Fruit fly (Drosophila melanogaster) whole organism, embryonic: ENCODE measurements around the gene udt.

ENCODE experiments used
- Atf3 ChIP-seq: fragments of 200-800 bp; sonication (Bioruptor generic); optimal IDR thresholded peaks from 3 replicates; lab custom pipeline; 2016; ENCODE audit warnings: missing biosample characterization, missing genetic modification characterization
- Atf6 ChIP-seq: fragments of 200-800 bp; sonication (Bioruptor generic); IDR thresholded peaks from 2 replicates; pipeline ENCODE4 v1.3.6; 2022; ENCODE audit warnings: missing biosample characterization, missing genetic modification characterization
- Awh ChIP-seq: fragments of 200-800 bp; sonication (Bioruptor generic); IDR thresholded peaks from 2 replicates; pipeline ENCODE4, ENCODE4 v1.3.6; 2022; ENCODE audit warnings: missing biosample characterization, missing genetic modification characterization
- CG11085 ChIP-seq: fragments of 200-800 bp; sonication (Bioruptor generic); IDR thresholded peaks from 2 replicates; pipeline ENCODE4 v1.3.6; 2022; ENCODE audit warnings: missing biosample characterization, missing genetic modification characterization
- CG11723 ChIP-seq: fragments of 200-800 bp; sonication (Bioruptor generic); optimal IDR thresholded peaks from 2 replicates; lab custom pipeline; 2017; ENCODE audit warnings: missing biosample characterization, mild to moderate bottlenecking, missing genetic modification characterization
- CG12071 ChIP-seq: fragments of 200-800 bp; sonication (Bioruptor generic); optimal IDR thresholded peaks from 3 replicates; lab custom pipeline; 2018; ENCODE audit warnings: missing biosample characterization, mild to moderate bottlenecking, missing genetic modification characterization
- CG12104 ChIP-seq: fragments of 200-800 bp; sonication (Bioruptor generic); optimal IDR thresholded peaks from 3 replicates; lab custom pipeline; 2016; ENCODE audit warnings: missing biosample characterization, missing genetic modification characterization
- CG12155 ChIP-seq: fragments of 200-800 bp; sonication (Bioruptor generic); optimal IDR thresholded peaks from 3 replicates; lab custom pipeline; 2016; ENCODE audit warnings: missing biosample characterization, missing genetic modification characterization
- CG1233 ChIP-seq: fragments of 200-800 bp; sonication (Bioruptor generic); optimal IDR thresholded peaks from 4 replicates; lab custom pipeline; 2018; ENCODE audit warnings: missing biosample characterization, mild to moderate bottlenecking, missing genetic modification characterization
- CG13624 ChIP-seq: fragments of 200-800 bp; sonication (Bioruptor generic); optimal IDR thresholded peaks from 2 replicates; lab custom pipeline; 2016; ENCODE audit warnings: missing biosample characterization, missing genetic modification characterization
- CG1603 ChIP-seq: fragments of 200-800 bp; sonication (Bioruptor generic); optimal IDR thresholded peaks from 2 replicates; lab custom pipeline; 2019; ENCODE audit warnings: missing biosample characterization, mild to moderate bottlenecking, missing genetic modification characterization, moderate library complexity
- CG17361 ChIP-seq: fragments of 200-800 bp; sonication (Bioruptor generic); IDR thresholded peaks from 3 replicates; pipeline ENCODE4 v1.3.6; 2022; ENCODE audit warnings: missing biosample characterization, missing genetic modification characterization
- CG18476 ChIP-seq: fragments of 200-800 bp; sonication (Bioruptor generic); optimal IDR thresholded peaks from 2 replicates; lab custom pipeline; 2016; ENCODE audit warnings: missing biosample characterization, mild to moderate bottlenecking, missing genetic modification characterization
- CG2889 ChIP-seq: fragments of 200-800 bp; sonication (Bioruptor generic); IDR thresholded peaks from 3 replicates; pipeline ENCODE4 v1.3.6; 2022; ENCODE audit warnings: missing biosample characterization, missing genetic modification characterization
- CG30020 ChIP-seq: fragments of 200-800 bp; optimal IDR thresholded peaks from 2 replicates; lab custom pipeline; 2019; ENCODE audit warnings: missing biosample characterization, mild to moderate bottlenecking, missing genetic modification characterization, moderate library complexity
- CG32532 ChIP-seq: fragments of 200-800 bp; sonication (Bioruptor generic); IDR thresholded peaks from 2 replicates; pipeline ENCODE4 v1.3.6; 2022; ENCODE audit warnings: missing biosample characterization, missing genetic modification characterization
- CG34224 ChIP-seq: fragments of 200-800 bp; sonication (Bioruptor generic); IDR thresholded peaks from 3 replicates; pipeline ENCODE4 v1.3.6; 2022; ENCODE audit warnings: missing biosample characterization, missing genetic modification characterization; ENCODE audit not compliant: partially characterized antibody
- CG3847 ChIP-seq: fragments of 200-800 bp; sonication (Bioruptor generic); IDR thresholded peaks from 2 replicates; pipeline ENCODE4 v1.3.6; 2022; ENCODE audit warnings: missing biosample characterization, missing genetic modification characterization
- CG7745 ChIP-seq: fragments of 200-800 bp; sonication (Bioruptor generic); optimal IDR thresholded peaks from 2 replicates; lab custom pipeline; 2018; ENCODE audit warnings: missing biosample characterization, mild to moderate bottlenecking, missing genetic modification characterization, moderate library complexity
- CG8924 ChIP-seq: fragments of 200-800 bp; optimal IDR thresholded peaks from 3 replicates; lab custom pipeline; 2019; ENCODE audit warnings: missing biosample characterization, mild to moderate bottlenecking, missing genetic modification characterization, moderate library complexity
- CG9932 ChIP-seq: fragments of 200-800 bp; sonication (Bioruptor generic); IDR thresholded peaks from 2 replicates; pipeline ENCODE4 v1.3.6; 2022; ENCODE audit warnings: missing biosample characterization, missing genetic modification characterization
- CTCF ChIP-seq: fragments of 200-800 bp; sonication (Bioruptor generic); optimal IDR thresholded peaks from 2 replicates; lab custom pipeline; 2017; ENCODE audit warnings: missing biosample characterization, mild to moderate bottlenecking, missing genetic modification characterization, moderate library complexity
- D ChIP-seq, 2 experiments: fragments of 200-800 bp in 1 of 2; fragments of >200 bp in 1 of 2; sonication (Bioruptor generic) in 1 of 2; optimal IDR thresholded peaks; 2 replicates in 1 of 2; 3 replicates in 1 of 2; lab custom pipeline; 2017; ENCODE audit warnings: mild to moderate bottlenecking in 1 of 2, missing biosample characterization in 1 of 2, missing genetic modification characterization in 1 of 2, missing genetic modification reagents in 1 of 2
- Dref ChIP-seq: fragments of 200-800 bp; sonication (Bioruptor generic); IDR thresholded peaks from 2 replicates; pipeline ENCODE4 v1.3.6; 2022; ENCODE audit warnings: missing biosample characterization, missing genetic modification characterization
- E2f2 ChIP-seq: fragments of 200-800 bp; sonication (Bioruptor generic); IDR thresholded peaks from 2 replicates; pipeline ENCODE4 v1.3.6; 2022; ENCODE audit warnings: missing biosample characterization, missing genetic modification characterization
- HLH3B ChIP-seq: fragments of 200-800 bp; sonication (Bioruptor generic); IDR thresholded peaks from 2 replicates; pipeline ENCODE4 v1.3.6; 2022; ENCODE audit warnings: missing biosample characterization, missing genetic modification characterization
- HLH54F ChIP-seq: fragments of 200-800 bp; sonication (Bioruptor generic); optimal IDR thresholded peaks from 3 replicates; lab custom pipeline; 2016; ENCODE audit warnings: missing biosample characterization, missing genetic modification characterization
- Hr39 ChIP-seq: fragments of >200 bp; optimal IDR thresholded peaks from 2 replicates; lab custom pipeline; 2017
- NK7.1 ChIP-seq: fragments of 200-800 bp; sonication (Bioruptor generic); optimal IDR thresholded peaks from 3 replicates; lab custom pipeline; 2016; ENCODE audit warnings: missing biosample characterization, missing genetic modification characterization
- Sin3A ChIP-seq: fragments of >200 bp; optimal IDR thresholded peaks from 2 replicates; lab custom pipeline; 2018
- Trl ChIP-seq, 3 experiments: fragments of >200 bp in 2 of 3; fragments of 200-800 bp in 1 of 3; sonication (Bioruptor generic) in 1 of 3; optimal IDR thresholded peaks; 2 replicates in 1 of 3; 3 replicates in 2 of 3; lab custom pipeline; 2016 to 2017; ENCODE audit warnings: missing biosample characterization in 1 of 3, missing genetic modification characterization in 1 of 3
- al ChIP-seq: fragments of 200-800 bp; sonication (Bioruptor generic); IDR thresholded peaks from 2 replicates; pipeline ENCODE4 v1.3.6; 2022; ENCODE audit warnings: missing biosample characterization, missing genetic modification characterization
- bab2 ChIP-seq: fragments of 200-800 bp; sonication (Bioruptor generic); optimal IDR thresholded peaks from 2 replicates; lab custom pipeline; 2016; ENCODE audit warnings: missing biosample characterization, missing genetic modification characterization
- bcd ChIP-seq: fragments of 200-800 bp; sonication (Bioruptor generic); optimal IDR thresholded peaks from 2 replicates; lab custom pipeline; 2017; ENCODE audit warnings: missing biosample characterization, mild to moderate bottlenecking, missing genetic modification characterization
- cg ChIP-seq: fragments of 200-800 bp; sonication (Bioruptor generic); optimal IDR thresholded peaks from 3 replicates; lab custom pipeline; 2019; ENCODE audit warnings: missing biosample characterization, mild to moderate bottlenecking, missing genetic modification characterization, moderate library complexity
- chif ChIP-seq, 2 experiments: fragments of 200-800 bp; sonication (Bioruptor generic); optimal IDR thresholded peaks; 3 replicates each; lab custom pipeline; 2016; ENCODE audit warnings: missing biosample characterization in 2 of 2, missing genetic modification characterization in 2 of 2
- chinmo ChIP-seq: fragments of 200-800 bp; sonication (Bioruptor generic); IDR thresholded peaks from 4 replicates; pipeline ENCODE4 v1.3.6; 2022; ENCODE audit warnings: missing biosample characterization, missing genetic modification characterization; ENCODE audit not compliant: partially characterized antibody
- ftz-f1 ChIP-seq: fragments of 200-800 bp; sonication (Bioruptor generic); optimal IDR thresholded peaks from 2 replicates; lab custom pipeline; 2016; ENCODE audit warnings: missing biosample characterization, missing genetic modification characterization
- gem ChIP-seq: fragments of 200-800 bp; sonication (Bioruptor generic); optimal IDR thresholded peaks from 2 replicates; lab custom pipeline; 2019; ENCODE audit warnings: missing biosample characterization, mild to moderate bottlenecking, missing genetic modification characterization, moderate library complexity
- gfzf ChIP-seq: fragments of 200-800 bp; sonication (Bioruptor generic); optimal IDR thresholded peaks from 2 replicates; lab custom pipeline; 2016; ENCODE audit warnings: missing biosample characterization, mild to moderate bottlenecking, missing genetic modification characterization, moderate library complexity
- jigr1 ChIP-seq: fragments of 200-800 bp; sonication (Bioruptor generic); IDR thresholded peaks from 3 replicates; pipeline ENCODE4 v1.3.6; 2022; ENCODE audit warnings: missing biosample characterization, missing genetic modification characterization
- jing ChIP-seq: fragments of 200-800 bp; sonication (Bioruptor generic); optimal IDR thresholded peaks from 2 replicates; lab custom pipeline; 2018; ENCODE audit warnings: missing biosample characterization, mild to moderate bottlenecking, missing genetic modification characterization
- luna ChIP-seq: fragments of 200-800 bp; sonication (Bioruptor generic); optimal IDR thresholded peaks from 2 replicates; lab custom pipeline; 2016; ENCODE audit warnings: missing biosample characterization, missing genetic modification characterization
- psq ChIP-seq: fragments of 200-800 bp; sonication (Bioruptor generic); optimal IDR thresholded peaks from 2 replicates; lab custom pipeline; 2017; ENCODE audit warnings: missing biosample characterization, missing genetic modification characterization
- ranshi ChIP-seq: fragments of 200-800 bp; sonication (Bioruptor generic); IDR thresholded peaks from 2 replicates; pipeline ENCODE4 v1.3.6; 2022; ENCODE audit warnings: missing biosample characterization, missing genetic modification characterization
- salm ChIP-seq: fragments of 200-800 bp; sonication (Bioruptor generic); optimal IDR thresholded peaks from 2 replicates; lab custom pipeline; 2018; ENCODE audit warnings: missing biosample characterization, mild to moderate bottlenecking, missing genetic modification characterization
- tgo ChIP-seq: fragments of 200-800 bp; sonication (Bioruptor generic); IDR thresholded peaks from 3 replicates; pipeline ENCODE4 v1.3.6; 2022; ENCODE audit warnings: missing biosample characterization, missing genetic modification characterization
- vfl ChIP-seq: fragments of 200-800 bp; sonication (Bioruptor generic); optimal IDR thresholded peaks from 2 replicates; lab custom pipeline; 2016; ENCODE audit warnings: missing biosample characterization, missing genetic modification characterization
- yki ChIP-seq: fragments of >200 bp; optimal IDR thresholded peaks from 3 replicates; lab custom pipeline; 2018
- zen2 ChIP-seq: fragments of 200-800 bp; sonication (Bioruptor generic); IDR thresholded peaks from 3 replicates; pipeline ENCODE4 v1.3.6; 2022; ENCODE audit warnings: missing biosample characterization, missing genetic modification characterization; ENCODE audit not compliant: partially characterized antibody

The udt gene

DNA sequence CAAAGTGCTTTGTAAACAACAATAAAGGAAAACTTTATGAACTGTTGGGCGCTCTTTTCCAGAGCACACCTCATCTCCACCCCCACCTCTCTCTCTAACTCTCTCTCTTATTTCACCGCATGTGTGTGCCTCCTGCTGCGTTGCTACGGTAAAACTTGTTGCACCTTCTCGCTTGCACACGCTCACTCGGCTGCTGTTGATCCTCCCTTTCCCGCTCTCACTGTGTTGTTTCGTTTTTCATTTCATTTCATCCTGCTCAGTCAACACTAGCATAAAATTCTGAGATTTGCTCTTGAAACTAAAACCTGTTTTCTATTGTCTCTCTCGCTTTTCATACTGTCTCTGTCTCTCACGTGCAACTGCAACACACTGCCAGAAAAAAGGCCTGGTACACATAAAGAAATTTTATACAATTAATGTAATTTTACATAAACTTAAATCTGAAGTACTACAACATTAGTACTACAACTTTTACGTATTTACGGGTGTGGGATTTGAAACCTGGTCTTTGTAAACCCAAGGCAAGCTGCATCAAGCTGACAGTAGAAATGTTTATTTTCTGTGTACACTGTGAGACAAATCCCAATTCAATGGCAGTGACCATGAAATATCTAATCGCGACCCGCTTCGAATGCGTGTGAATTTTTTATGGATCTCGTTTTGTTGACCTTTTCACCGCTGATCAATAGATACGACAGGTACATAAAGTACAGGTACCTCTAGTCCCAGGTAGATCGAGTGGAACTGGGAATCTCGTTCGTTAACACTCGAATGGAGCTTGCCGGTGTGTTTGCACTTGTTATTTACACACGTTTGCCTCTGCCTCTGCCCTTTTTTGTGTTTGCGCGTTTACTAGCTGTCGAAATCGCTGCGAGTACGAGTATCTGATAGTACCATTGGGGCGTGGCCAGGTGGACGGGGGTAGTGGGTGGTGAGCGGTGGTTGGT lies 19.7 kb upstream of the udt start (continued):
- TF ChIP-seq CG12104 (peak; percentile 70), tgo (peak; percentile 81), jigr1 (peak; percentile 57; the same call in 1 of the 3 replicates), CG11723 (peak; percentile 79), CG3847 (GFP tag; lab: Robert Waterston, UW) (peak; percentile 50; the same call in 1 of the 2 replicates), CTCF (GFP tag; lab: Kevin White, UChicago) (peak; percentile 49), gem (tag; lab: Kevin White, UChicago) (peak; percentile 95), Atf6 (GFP tag; lab: Robert Waterston, UW) (peak; percentile 71), zen2 (GFP tag; lab: Robert Waterston, UW) (no peak), CG13624 (peak; percentile 61), E2f2 (GFP tag; lab: Robert Waterston, UW) (peak; percentile 59; the same call in 1 of the 2 replicates), CG32532 (peak; percentile 30), salm (tag; lab: Kevin White, UChicago) (peak; percentile 58), HLH3B (GFP tag; lab: Robert Waterston, UW) (peak; percentile 79), al (GFP tag; lab: Robert Waterston, UW) (peak; percentile 24; the same call in 1 of the 2 replicates), psq (peak; percentile 52), chif (GFP tag; optimal IDR thresholded peaks at IDR 0.05; lab: Kevin White, UChicago) (peak; percentile 84 to 95), bab2 (GFP tag; lab: Kevin White, UChicago) (peak; percentile 78), NK7.1 (GFP tag; lab: Kevin White, UChicago) (peak; percentile 68), Sin3A (lab: Kevin White, UChicago) (no peak), CG17361 (GFP tag; lab: Robert Waterston, UW) (peak; percentile 94), luna (GFP tag; lab: Kevin White, UChicago) (no peak), CG12155 (GFP tag; lab: Kevin White, UChicago) (peak; percentile 72), ranshi (GFP tag; lab: Robert Waterston, UW) (peak; percentile 73), CG2889 (peak; percentile 67; the same call in 2 of the 3 replicates), yki (lab: Kevin White, UChicago) (no peak), CG11085 (no peak), CG9932 (GFP tag; lab: Robert Waterston, UW) (no peak), gfzf (GFP tag; lab: Kevin White, UChicago) (no peak), cg (GFP tag; lab: Kevin White, UChicago) (peak; percentile 36), HLH54F (peak; percentile 50), D (optimal IDR thresholded peaks at IDR 0.05; lab: Kevin White, UChicago) (peak; percentile 51), D (GFP tag; optimal IDR thresholded peaks at IDR 0.05; lab: Kevin White, UChicago) (peak; percentile 96), bcd (GFP tag; lab: Kevin White, UChicago) (peak; percentile 85), CG1603 (peak; percentile 91), CG18476 (GFP tag; lab: Kevin White, UChicago) (peak; percentile 87), vfl (GFP tag; lab: Kevin White, UChicago) (peak; percentile 58), CG30020 (tag; lab: Kevin White, UChicago) (peak; percentile 68), Awh (peak; percentile 69), jing (GFP tag; lab: Kevin White, UChicago) (peak; percentile 89), Dref (GFP tag; lab: Robert Waterston, UW) (no peak), CG12071 (peak; percentile 87), ftz-f1 (GFP tag; lab: Kevin White, UChicago) (peak; percentile 65), chinmo (GFP tag; lab: Robert Waterston, UW) (no peak), CG34224 (GFP tag; lab: Robert Waterston, UW) (no peak), Atf3 (GFP tag; lab: Kevin White, UChicago) (peak; percentile 86), Trl (optimal IDR thresholded peaks at IDR 0.05; lab: Kevin White, UChicago) (peak; percentile 44 to 72), Trl (GFP tag; optimal IDR thresholded peaks at IDR 0.05; lab: Kevin White, UChicago) (peak; percentile 66), CG7745 (tag; lab: Kevin White, UChicago) (peak; percentile 62), Hr39 (lab: Kevin White, UChicago) (no peak), CG8924 (tag; lab: Kevin White, UChicago) (peak; percentile 92), CG1233 (peak; percentile 85)
